Fruit fly (Drosophila melanogaster) whole organism, wandering third instar larva: ENCODE measurements around the gene CG34456.

Experiments used
- Abd-B ChIP-seq: fragments of >200 bp; optimal IDR thresholded peaks from 2 replicates; lab custom pipeline; 2017; ENCODE audit warnings: missing biosample characterization, missing genetic modification characterization
- CG32264 ChIP-seq: fragments of 200-800 bp; sonication (Bioruptor generic); optimal IDR thresholded peaks from 2 replicates; lab custom pipeline; 2016; ENCODE audit warnings: missing biosample characterization, missing genetic modification characterization
- CG9705 ChIP-seq: fragments of 200-800 bp; sonication (Bioruptor generic); optimal IDR thresholded peaks from 2 replicates; lab custom pipeline; 2018; ENCODE audit warnings: missing biosample characterization, mild to moderate bottlenecking, missing genetic modification characterization
- CrebA ChIP-seq: fragments of 200-800 bp; sonication (Bioruptor generic); optimal IDR thresholded peaks from 2 replicates; lab custom pipeline; 2016; ENCODE audit warnings: missing biosample characterization, mild to moderate bottlenecking, missing genetic modification characterization, borderline replicate concordance
- Dfd ChIP-seq: fragments of >200 bp; optimal IDR thresholded peaks from 2 replicates; lab custom pipeline; 2017; ENCODE audit warnings: missing biosample characterization, missing genetic modification characterization
- Dif ChIP-seq: fragments of 200-275, 200-300 bp; sonication (Bioruptor generic); optimal IDR thresholded peaks from 2 replicates; lab custom pipeline; 2018; ENCODE audit warnings: missing biosample characterization, missing genetic modification characterization; ENCODE audit not compliant: partially characterized antibody
- GATAd ChIP-seq: sonication (Bioruptor generic); optimal IDR thresholded peaks from 2 replicates; lab custom pipeline; 2016; ENCODE audit warnings: missing biosample characterization, missing genetic modification characterization
- HLH106 ChIP-seq: fragments of 200-800 bp; optimal IDR thresholded peaks from 3 replicates; lab custom pipeline; 2019; ENCODE audit warnings: missing biosample characterization, mild to moderate bottlenecking, missing genetic modification characterization, moderate library complexity
- Hnf4 ChIP-seq: fragments of 200-800 bp; sonication (Bioruptor generic); optimal IDR thresholded peaks from 2 replicates; lab custom pipeline; 2016; ENCODE audit warnings: missing biosample characterization, mild to moderate bottlenecking, missing genetic modification characterization
- Hr78 ChIP-seq: fragments of >200 bp; optimal IDR thresholded peaks from 2 replicates; lab custom pipeline; 2017; ENCODE audit warnings: missing biosample characterization, missing genetic modification characterization
- Hr83 ChIP-seq: fragments of 200-300 bp; sonication (Bioruptor generic); optimal IDR thresholded peaks from 2 replicates; lab custom pipeline; 2016; ENCODE audit warnings: missing biosample characterization, mild to moderate bottlenecking, missing genetic modification characterization, moderate library complexity; ENCODE audit not compliant: poor library complexity, severe bottlenecking
- Jra ChIP-seq: sonication (Bioruptor generic); optimal IDR thresholded peaks from 2 replicates; lab custom pipeline; 2016; ENCODE audit warnings: missing biosample characterization, missing genetic modification characterization
- Mio ChIP-seq: sonication (Bioruptor generic); optimal IDR thresholded peaks from 2 replicates; lab custom pipeline; 2016; ENCODE audit warnings: missing biosample characterization, missing genetic modification characterization
- Myc ChIP-seq: fragments of >200 bp; optimal IDR thresholded peaks from 2 replicates; lab custom pipeline; 2017
- N ChIP-seq: fragments of >200 bp; optimal IDR thresholded peaks from 2 replicates; lab custom pipeline; 2018; ENCODE audit warnings: missing biosample characterization, missing external identifiers, missing genetic modification characterization
- OdsH ChIP-seq: fragments of 200-800 bp; sonication (Bioruptor generic); optimal IDR thresholded peaks from 2 replicates; lab custom pipeline; 2016; ENCODE audit warnings: missing biosample characterization, mild to moderate bottlenecking, missing genetic modification characterization
- Rel ChIP-seq, 2 experiments: fragments of 200-800 bp; sonication (Bioruptor generic) in 1 of 2; optimal IDR thresholded peaks; 2 replicates in 1 of 2; 3 replicates in 1 of 2; lab custom pipeline; 2016 to 2019; ENCODE audit warnings: mild to moderate bottlenecking in 2 of 2, missing biosample characterization in 2 of 2, missing genetic modification characterization in 2 of 2, moderate library complexity in 1 of 2
- Sp1 ChIP-seq: fragments of 200-800 bp; sonication (Bioruptor generic); optimal IDR thresholded peaks from 3 replicates; lab custom pipeline; 2019; ENCODE audit warnings: missing biosample characterization, mild to moderate bottlenecking, missing genetic modification characterization, moderate library complexity
- Vsx2 ChIP-seq: fragments of 200-300, 225-300 bp; sonication (Bioruptor generic); optimal IDR thresholded peaks from 2 replicates; lab custom pipeline; 2018; ENCODE audit warnings: missing biosample characterization, missing genetic modification characterization; ENCODE audit not compliant: partially characterized antibody
- br ChIP-seq: fragments of 200-800 bp; sonication (Bioruptor generic); optimal IDR thresholded peaks from 2 replicates; lab custom pipeline; 2016; ENCODE audit warnings: missing biosample characterization, missing genetic modification characterization
- brk ChIP-seq: fragments of 200-800 bp; sonication (Bioruptor generic); optimal IDR thresholded peaks from 2 replicates; lab custom pipeline; 2016; ENCODE audit warnings: missing biosample characterization, mild to moderate bottlenecking, missing genetic modification characterization
- dl ChIP-seq, 2 experiments: fragments of 175-275, 200-275 bp in 1 of 2; fragments of 200-275 bp in 1 of 2; sonication (Bioruptor generic); optimal IDR thresholded peaks; lab custom pipeline; 2018; ENCODE audit warnings: mild to moderate bottlenecking in 2 of 2, missing biosample characterization in 2 of 2, missing genetic modification characterization in 2 of 2, moderate library complexity in 2 of 2; ENCODE audit not compliant: partially characterized antibody in 2 of 2, insufficient read depth in 1 of 2
- dmrt93B ChIP-seq: fragments of 200-800 bp; sonication (Bioruptor generic); optimal IDR thresholded peaks from 2 replicates; lab custom pipeline; 2018; ENCODE audit warnings: missing biosample characterization, mild to moderate bottlenecking, missing genetic modification characterization
- dsf ChIP-seq: sonication (Bioruptor generic); optimal IDR thresholded peaks from 2 replicates; lab custom pipeline; 2016; ENCODE audit warnings: missing biosample characterization, missing genetic modification characterization, borderline replicate concordance
- ey ChIP-seq: fragments of 200-800 bp; sonication (Bioruptor generic); optimal IDR thresholded peaks from 2 replicates; lab custom pipeline; 2016; ENCODE audit warnings: missing biosample characterization, missing genetic modification characterization
- foxo ChIP-seq, 2 experiments: fragments of 200-800 bp; sonication (Bioruptor generic); optimal IDR thresholded peaks; 2 replicates in 1 of 2; 3 replicates in 1 of 2; lab custom pipeline; 2016 to 2017; ENCODE audit warnings: missing biosample characterization in 2 of 2, missing genetic modification characterization in 2 of 2
- fru ChIP-seq: fragments of 200-800 bp; sonication (Bioruptor generic); optimal IDR thresholded peaks from 3 replicates; lab custom pipeline; 2016; ENCODE audit warnings: missing biosample characterization, mild to moderate bottlenecking, missing genetic modification characterization
- h ChIP-seq: fragments of 200-800 bp; sonication (Bioruptor generic); optimal IDR thresholded peaks from 3 replicates; lab custom pipeline; 2016; ENCODE audit warnings: missing biosample characterization, mild to moderate bottlenecking, missing genetic modification characterization
- jim ChIP-seq: fragments of 175-275, 200-325 bp; sonication (Bioruptor generic); optimal IDR thresholded peaks from 2 replicates; lab custom pipeline; 2016; ENCODE audit warnings: missing biosample characterization, mild to moderate bottlenecking, missing genetic modification characterization
- lola ChIP-seq: fragments of >200 bp; optimal IDR thresholded peaks from 2 replicates; lab custom pipeline; 2017; ENCODE audit warnings: missing biosample characterization, missing genetic modification characterization
- pan ChIP-seq: fragments of >200 bp; optimal IDR thresholded peaks from 2 replicates; lab custom pipeline; 2017
- psq ChIP-seq: fragments of 200-800 bp; sonication (Bioruptor generic); optimal IDR thresholded peaks from 3 replicates; lab custom pipeline; 2017; ENCODE audit warnings: missing biosample characterization, mild to moderate bottlenecking, missing genetic modification characterization, moderate library complexity
- rgr ChIP-seq: fragments of 200-800 bp; sonication (Bioruptor generic); optimal IDR thresholded peaks from 3 replicates; lab custom pipeline; 2016; ENCODE audit warnings: missing biosample characterization, mild to moderate bottlenecking, missing genetic modification characterization
- sage ChIP-seq: fragments of 200-800 bp; sonication (Bioruptor generic); optimal IDR thresholded peaks from 2 replicates; lab custom pipeline; 2016; ENCODE audit warnings: missing biosample characterization, mild to moderate bottlenecking, missing genetic modification characterization
- sv ChIP-seq: fragments of 200-800 bp; sonication (Bioruptor generic); optimal IDR thresholded peaks from 3 replicates; lab custom pipeline; 2016; ENCODE audit warnings: missing biosample characterization, missing genetic modification characterization
- tai ChIP-seq: sonication (Bioruptor generic); optimal IDR thresholded peaks from 2 replicates; lab custom pipeline; 2016; ENCODE audit warnings: missing biosample characterization, missing genetic modification characterization
- usp ChIP-seq: fragments of >200 bp; optimal IDR thresholded peaks from 2 replicates; lab custom pipeline; 2017; ENCODE audit warnings: missing biosample characterization, missing genetic modification characterization
- woc ChIP-seq: sonication (Bioruptor generic); optimal IDR thresholded peaks from 2 replicates; lab custom pipeline; 2016; ENCODE audit warnings: missing biosample characterization, mild to moderate bottlenecking, missing genetic modification characterization

Gene CG34456

dm6 chr3L:9398028-9398427 is 36.1 kb downstream of the CG34456 start:
- TF ChIP-seq pan (lab: Kevin White, UChicago) (no peak), Rel (GFP tag; optimal IDR thresholded peaks at IDR 0.05; lab: Kevin White, UChicago) (no peak), Rel (tag; optimal IDR thresholded peaks at IDR 0.05; lab: Kevin White, UChicago) (peak; percentile 62), tai (GFP tag; lab: Kevin White, UChicago) (peak; percentile 12), fru (no peak), woc (GFP tag; lab: Kevin White, UChicago) (peak; percentile 18), psq (GFP tag; lab: Kevin White, UChicago) (no peak), sv (no peak), Dfd (GFP tag; lab: Kevin White, UChicago) (no peak)

dm6 chr3L:9398435-9398981 is 36.6 kb downstream of the CG34456 start:
- no peak for TF ChIP-seq Rel (GFP tag; optimal IDR thresholded peaks at IDR 0.05; lab: Kevin White, UChicago)
- TF ChIP-seq Rel (tag; optimal IDR thresholded peaks at IDR 0.05; lab: Kevin White, UChicago) = peak; percentile 51
- no peak for TF ChIP-seq tai (GFP tag; lab: Kevin White, UChicago)
- peak in 1 of 2 experiments; percentile 36 for TF ChIP-seq foxo (GFP tag; optimal IDR thresholded peaks at IDR 0.05; lab: Kevin White, UChicago)
- TF ChIP-seq h (GFP tag; lab: Kevin White, UChicago) = no peak

- TF ChIP-seq GATAd (GFP tag; lab: Kevin White, UChicago) = no peak
- peak; percentile 15 for TF ChIP-seq psq (GFP tag; lab: Kevin White, UChicago)
- peak; percentile 76 for TF ChIP-seq Hnf4
- peak; percentile 33 for TF ChIP-seq fru
- TF ChIP-seq tai (GFP tag; lab: Kevin White, UChicago) = peak; percentile 52
- no peak for TF ChIP-seq Dfd (GFP tag; lab: Kevin White, UChicago)
- no peak for TF ChIP-seq ey (GFP tag; lab: Kevin White, UChicago)
- no peak for TF ChIP-seq lola
- TF ChIP-seq foxo (GFP tag; optimal IDR thresholded peaks at IDR 0.05; lab: Kevin White, UChicago) = no peak
- no peak for TF ChIP-seq dmrt93B
- no peak for TF ChIP-seq CG9705 (GFP tag; lab: Kevin White, UChicago)
- TF ChIP-seq CrebA = no peak
- TF ChIP-seq dl (GFP tag; optimal IDR thresholded peaks at IDR 0.05; lab: Kevin White, UChicago; ENCODE audit: insufficient read depth in 1 of 2, partially characterized antibody in 2 of 2) = no peak
- TF ChIP-seq Myc (lab: Kevin White, UChicago) = no peak
- TF ChIP-seq h (GFP tag; lab: Kevin White, UChicago) = peak; percentile 36
- no peak for TF ChIP-seq Abd-B (GFP tag; lab: Kevin White, UChicago)
- TF ChIP-seq Jra = no peak
- TF ChIP-seq jim (GFP tag; lab: Kevin White, UChicago) = no peak
- TF ChIP-seq rgr (GFP tag; lab: Kevin White, UChicago) = peak; percentile 40
- TF ChIP-seq Hr78 (GFP tag; lab: Kevin White, UChicago) = no peak
- TF ChIP-seq Mio (GFP tag; lab: Kevin White, UChicago) = no peak
- peak; percentile 23 for TF ChIP-seq CG32264
- peak; percentile 1 for TF ChIP-seq woc (GFP tag; lab: Kevin White, UChicago)
- TF ChIP-seq brk = peak; percentile 34
- no peak for TF ChIP-seq HLH106 (tag; lab: Kevin White, UChicago)
- no peak for TF ChIP-seq Vsx2
- TF ChIP-seq dsf (GFP tag; lab: Kevin White, UChicago) = peak; percentile 2
- TF ChIP-seq sv = peak; percentile 24
- peak; percentile 25 for TF ChIP-seq Hr83
- TF ChIP-seq Dif (GFP tag; lab: Kevin White, UChicago) = no peak
- no peak for TF ChIP-seq N (GFP tag; lab: Kevin White, UChicago)
- peak; percentile 15 for TF ChIP-seq br
- TF ChIP-seq Sp1 (GFP tag; lab: Kevin White, UChicago) = peak; percentile 50
- TF ChIP-seq sage (GFP tag; lab: Kevin White, UChicago) = no peak
- TF ChIP-seq pan (lab: Kevin White, UChicago) = no peak
- TF ChIP-seq Rel (GFP tag; optimal IDR thresholded peaks at IDR 0.05; lab: Kevin White, UChicago) = no peak
- TF ChIP-seq Rel (tag; optimal IDR thresholded peaks at IDR 0.05; lab: Kevin White, UChicago) = peak; percentile 23
- peak; percentile 15 for TF ChIP-seq OdsH (GFP tag; lab: Kevin White, UChicago)
- TF ChIP-seq usp (GFP tag; lab: Kevin White, UChicago) = no peak
Observed at dm6 chr3L:9399013-9399750, 37.3 kb downstream of the CG34456 start, which contains the start of gene CG4080. CG4080 (minus strand) TSS chr3L:9399227.
